Fruit fly (Drosophila melanogaster): Measurements from ENCODE around the gene Sytbeta.

The Sytbeta gene

DNA sequence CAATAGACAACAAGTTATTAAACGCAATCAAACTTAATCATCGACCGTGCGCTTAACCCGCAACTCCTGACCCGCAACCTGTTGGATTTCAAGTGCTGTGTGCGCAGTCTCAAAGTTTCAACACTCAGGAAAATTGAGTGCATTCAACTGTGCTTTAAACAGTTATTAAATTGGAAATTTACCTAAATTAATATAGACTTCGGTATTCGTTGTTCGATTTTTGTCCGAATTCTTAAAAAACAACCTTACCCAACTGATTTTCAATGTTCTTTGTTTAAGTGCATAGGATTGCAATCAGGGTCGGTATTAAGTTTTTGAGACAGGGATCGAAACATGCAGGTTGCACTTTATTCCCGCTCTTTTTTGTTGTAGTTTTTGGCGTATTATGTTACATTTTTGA lies 59.7 kb downstream of the Sytbeta start:
- no peak for TF ChIP-seq ttk (optimal IDR thresholded peaks at IDR 0.05)
- TF ChIP-seq Sin3A (optimal IDR thresholded peaks at IDR 0.05): no peak
- no peak for TF ChIP-seq h (optimal IDR thresholded peaks at IDR 0.05)
- no peak for TF ChIP-seq insv (optimal IDR thresholded peaks at IDR 0.05)
- no peak for TF ChIP-seq psq (optimal IDR thresholded peaks at IDR 0.05)
- no peak for TF ChIP-seq Myc (optimal IDR thresholded peaks at IDR 0.05)

dm6 chr3L:14999284-15000019 lies 65.3 kb downstream of the Sytbeta start, which contains the start of the genes mRpL39 and Prosbeta2:
Gene mRpL39, minus strand, starts transcription at chr3L:14999666.
Gene Prosbeta2, plus strand, starts transcription at chr3L:14999951.
- TF ChIP-seq Myc (optimal IDR thresholded peaks at IDR 0.05) (no peak), ttk (optimal IDR thresholded peaks at IDR 0.05) (no peak), insv (optimal IDR thresholded peaks at IDR 0.05) (no peak), Sin3A (optimal IDR thresholded peaks at IDR 0.05) (no peak), psq (optimal IDR thresholded peaks at IDR 0.05) (no peak), h (optimal IDR thresholded peaks at IDR 0.05) (no peak)

DNA sequence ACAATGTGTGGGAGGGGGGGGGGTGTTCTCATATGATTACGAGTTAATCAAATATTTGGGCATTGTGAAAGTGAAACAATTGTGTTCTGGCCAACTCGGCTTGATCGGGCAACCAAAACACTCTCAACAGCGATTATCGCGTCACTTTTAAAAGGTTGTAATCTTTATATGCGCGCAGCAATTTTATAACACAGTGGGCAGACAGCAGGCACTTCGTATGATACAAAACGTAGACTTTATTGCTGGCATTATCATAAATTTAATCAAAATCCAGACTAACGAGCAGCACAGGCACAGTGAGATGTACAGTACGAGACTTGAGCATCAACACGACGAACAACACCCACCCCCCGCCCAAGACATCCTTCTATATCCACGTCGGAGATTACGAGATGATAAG lies 72.0 kb downstream of the Sytbeta start:
- TF ChIP-seq h (optimal IDR thresholded peaks at IDR 0.05): no peak
- no peak for TF ChIP-seq ttk (optimal IDR thresholded peaks at IDR 0.05)
- no peak for TF ChIP-seq Sin3A (optimal IDR thresholded peaks at IDR 0.05)
- TF ChIP-seq psq (optimal IDR thresholded peaks at IDR 0.05): no peak
- no peak for TF ChIP-seq Myc (optimal IDR thresholded peaks at IDR 0.05)
- no peak for TF ChIP-seq insv (optimal IDR thresholded peaks at IDR 0.05)

dm6 chr3L:14992025-14992424 lies 72.8 kb downstream of the Sytbeta start, which contains the start of gene Zip71B:
Gene Zip71B, plus strand, starts transcription at chr3L:14992289.
- TF ChIP-seq ttk (optimal IDR thresholded peaks at IDR 0.05) (no peak), psq (optimal IDR thresholded peaks at IDR 0.05) (no peak), h (optimal IDR thresholded peaks at IDR 0.05) (no peak), Myc (optimal IDR thresholded peaks at IDR 0.05) (no peak), Sin3A (optimal IDR thresholded peaks at IDR 0.05) (no peak), insv (optimal IDR thresholded peaks at IDR 0.05) (no peak)

- TF ChIP-seq insv (optimal IDR thresholded peaks at IDR 0.05): no peak
- TF ChIP-seq Sin3A (optimal IDR thresholded peaks at IDR 0.05): no peak
- no peak for TF ChIP-seq ttk (optimal IDR thresholded peaks at IDR 0.05)
- no peak for TF ChIP-seq h (optimal IDR thresholded peaks at IDR 0.05)
- TF ChIP-seq psq (optimal IDR thresholded peaks at IDR 0.05): no peak
- no peak for TF ChIP-seq Myc (optimal IDR thresholded peaks at IDR 0.05)
Measured at dm6 chr3L:14989879-14990278, 74.9 kb downstream of the Sytbeta start.

dm6 chr3L:14988231-14988630 lies 76.5 kb downstream of the Sytbeta start:
- TF ChIP-seq ttk (optimal IDR thresholded peaks at IDR 0.05) (no peak), Myc (optimal IDR thresholded peaks at IDR 0.05) (no peak), h (optimal IDR thresholded peaks at IDR 0.05) (no peak), psq (optimal IDR thresholded peaks at IDR 0.05) (no peak), insv (optimal IDR thresholded peaks at IDR 0.05) (no peak), Sin3A (optimal IDR thresholded peaks at IDR 0.05) (no peak)

- TF ChIP-seq h (optimal IDR thresholded peaks at IDR 0.05): no peak
- no peak for TF ChIP-seq Myc (optimal IDR thresholded peaks at IDR 0.05)
- TF ChIP-seq Sin3A (optimal IDR thresholded peaks at IDR 0.05): no peak
Measured at dm6 chr3L:14986984-14987896, 77.5 kb downstream of the Sytbeta start.

DNA sequence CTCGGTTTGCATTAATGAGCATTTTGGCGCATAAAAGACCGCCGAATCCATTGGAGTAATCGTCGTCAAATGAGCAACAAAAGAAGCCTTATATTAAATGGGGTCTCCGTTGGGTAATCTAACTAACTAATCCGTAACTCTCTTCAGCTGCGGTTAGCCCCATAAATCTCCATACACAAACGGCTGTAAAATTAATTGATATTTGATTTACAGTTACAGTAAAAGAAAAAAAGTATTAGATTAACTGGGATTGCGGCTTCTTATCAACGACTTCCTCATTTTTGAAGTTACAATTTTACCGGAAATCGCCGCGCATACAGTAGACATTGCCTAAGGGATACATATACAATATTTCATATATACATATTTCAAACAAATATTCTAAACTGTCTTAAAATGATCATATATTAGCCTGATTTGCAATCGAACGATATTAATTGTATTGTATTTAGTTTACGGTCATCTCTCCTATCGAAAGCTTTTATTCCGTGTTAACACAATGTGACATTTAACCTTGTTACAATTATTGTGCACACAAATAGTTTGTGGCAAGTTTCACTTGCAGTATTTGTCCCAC lies 78.3 kb downstream of the Sytbeta start:
- no peak for TF ChIP-seq Sin3A (optimal IDR thresholded peaks at IDR 0.05)
- no peak for TF ChIP-seq ttk (optimal IDR thresholded peaks at IDR 0.05)
- no peak for TF ChIP-seq h (optimal IDR thresholded peaks at IDR 0.05)
- no peak for TF ChIP-seq Myc (optimal IDR thresholded peaks at IDR 0.05)
- no peak for TF ChIP-seq insv (optimal IDR thresholded peaks at IDR 0.05)
- TF ChIP-seq psq (optimal IDR thresholded peaks at IDR 0.05): no peak

dm6 chr3L:14984521-14985150 lies 80.1 kb downstream of the Sytbeta start, which contains the start of gene mnd:
Gene mnd, plus strand, starts transcription at chr3L:14985100.
- TF ChIP-seq psq (optimal IDR thresholded peaks at IDR 0.05): no peak
- no peak for TF ChIP-seq Myc (optimal IDR thresholded peaks at IDR 0.05)
- TF ChIP-seq insv (optimal IDR thresholded peaks at IDR 0.05): no peak
- no peak for TF ChIP-seq Sin3A (optimal IDR thresholded peaks at IDR 0.05)
- TF ChIP-seq ttk (optimal IDR thresholded peaks at IDR 0.05): no peak
- no peak for TF ChIP-seq h (optimal IDR thresholded peaks at IDR 0.05)

DNA sequence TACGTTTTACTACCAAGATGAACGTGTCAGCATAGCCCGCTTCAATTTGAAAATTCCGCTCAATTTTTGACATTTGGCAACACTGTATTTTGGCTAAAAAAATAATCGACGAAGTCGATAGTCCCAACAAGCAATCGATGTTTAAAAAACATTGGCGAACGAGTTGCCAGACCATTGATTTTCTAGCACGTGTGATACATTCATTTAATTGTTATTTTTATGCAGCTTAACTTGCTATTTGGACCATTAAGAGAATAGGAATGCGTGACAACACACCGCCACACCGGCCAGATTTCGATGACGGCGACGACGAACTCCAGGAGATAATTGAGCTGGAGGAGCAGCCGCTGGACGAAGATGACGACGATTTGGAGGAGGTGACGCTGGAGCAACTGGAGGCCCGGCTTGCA lies 82.1 kb downstream of the Sytbeta start, which contains the start of gene CG5114:
CG5114 (plus strand) TSS at position 161 of the 410 bp plus-strand sequence.
- TF ChIP-seq h (optimal IDR thresholded peaks at IDR 0.05): no peak
- TF ChIP-seq Sin3A (optimal IDR thresholded peaks at IDR 0.05): no peak
- TF ChIP-seq Myc (optimal IDR thresholded peaks at IDR 0.05): no peak
- no peak for TF ChIP-seq insv (optimal IDR thresholded peaks at IDR 0.05)
- TF ChIP-seq psq (optimal IDR thresholded peaks at IDR 0.05): no peak
- no peak for TF ChIP-seq ttk (optimal IDR thresholded peaks at IDR 0.05)

DNA sequence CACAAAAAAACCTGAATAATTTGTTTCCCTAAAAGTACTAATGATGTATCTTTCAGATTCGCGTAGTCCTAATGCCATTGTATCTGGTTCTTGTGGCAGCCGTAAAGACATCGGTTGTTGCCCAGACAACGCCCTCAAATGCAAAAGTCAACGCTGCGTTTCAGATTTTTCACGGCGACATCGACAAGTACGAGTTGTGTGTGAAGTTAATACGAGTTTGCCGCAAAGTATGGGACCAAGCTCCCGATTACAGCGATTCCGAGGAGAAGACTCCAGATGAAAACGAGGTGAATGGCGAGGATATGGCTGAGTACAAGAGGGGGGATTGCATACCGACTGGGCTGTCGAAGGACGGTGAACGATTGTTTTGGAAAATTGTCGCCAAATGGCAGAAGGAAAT lies 84.7 kb downstream of the Sytbeta start:
- TF ChIP-seq psq (optimal IDR thresholded peaks at IDR 0.05) (no peak), ttk (optimal IDR thresholded peaks at IDR 0.05) (no peak), h (optimal IDR thresholded peaks at IDR 0.05) (no peak), Myc (optimal IDR thresholded peaks at IDR 0.05) (no peak), insv (optimal IDR thresholded peaks at IDR 0.05) (no peak), Sin3A (optimal IDR thresholded peaks at IDR 0.05) (no peak)

Data from Kc167 (cell line).